Fruit fly (Drosophila melanogaster): ENCODE results near the gene Septin1.

Gene Septin1

dm6 chrX:21345036-21345500 lies 13.0 kb upstream of the Septin1 start, which contains the start of gene dod (continued):
- peak; percentile 58 for TF ChIP-seq Max (GFP tag; optimal IDR thresholded peaks at IDR 0.05)
- no peak for TF ChIP-seq TFAM (GFP tag; optimal IDR thresholded peaks at IDR 0.05)
- TF ChIP-seq cad (GFP tag; optimal IDR thresholded peaks at IDR 0.05) = no peak
- no peak; the same call in 1 of the 2 replicates for TF ChIP-seq Ada2b (GFP tag; IDR thresholded peaks at IDR 0.05)
- peak; percentile 29 for TF ChIP-seq run (tag; optimal IDR thresholded peaks at IDR 0.05)
- TF ChIP-seq Sin3A (optimal IDR thresholded peaks at IDR 0.05) = peak; percentile 68
- TF ChIP-seq D (optimal IDR thresholded peaks at IDR 0.05) = no peak
- TF ChIP-seq D (GFP tag; optimal IDR thresholded peaks at IDR 0.05) = no peak
- peak; percentile 59; the same call in 2 of the 3 replicates for TF ChIP-seq zfh1 (GFP tag; IDR thresholded peaks at IDR 0.05)
- TF ChIP-seq luna (GFP tag; optimal IDR thresholded peaks at IDR 0.05) = no peak
- peak; percentile 38; the same call in 1 of the 2 replicates for TF ChIP-seq chm (GFP tag; IDR thresholded peaks at IDR 0.05)
- no peak for TF ChIP-seq D19B (GFP tag; optimal IDR thresholded peaks at IDR 0.05)
- TF ChIP-seq ewg (GFP tag; optimal IDR thresholded peaks at IDR 0.05) = peak; percentile 15
- TF ChIP-seq CG1647 (GFP tag; optimal IDR thresholded peaks at IDR 0.05) = no peak
- TF ChIP-seq wek (GFP tag; optimal IDR thresholded peaks at IDR 0.05) = peak; percentile 12
- no peak for TF ChIP-seq exex (tag; optimal IDR thresholded peaks at IDR 0.05)
- peak; percentile 87 for TF ChIP-seq onecut (GFP tag; IDR thresholded peaks at IDR 0.05)
- peak; percentile 60 for TF ChIP-seq Drgx (GFP tag; IDR thresholded peaks at IDR 0.05)
- peak; percentile 56 for TF ChIP-seq CG32767 (GFP tag; IDR thresholded peaks at IDR 0.05)
- peak; percentile 7 for TF ChIP-seq CG6683 (GFP tag; optimal IDR thresholded peaks at IDR 0.05)
- TF ChIP-seq CG34376 (GFP tag; optimal IDR thresholded peaks at IDR 0.05) = peak; percentile 54
- no peak; the same call in 2 of the 3 replicates for TF ChIP-seq tgo (GFP tag; IDR thresholded peaks at IDR 0.05)
- TF ChIP-seq Side (GFP tag; optimal IDR thresholded peaks at IDR 0.05) = peak; percentile 20
- TF ChIP-seq Elba2 (GFP tag; optimal IDR thresholded peaks at IDR 0.05) = no peak
- TF ChIP-seq CrebB (tag; optimal IDR thresholded peaks at IDR 0.05) = no peak
- TF ChIP-seq CG3847 (GFP tag; IDR thresholded peaks at IDR 0.05) = peak; percentile 72
- 0 out of 2 replicates have a peak, but pooled peaks have one; percentile 42 for TF ChIP-seq cas (GFP tag; IDR thresholded peaks at IDR 0.05)
- peak; percentile 10 for TF ChIP-seq CG17912 (GFP tag; optimal IDR thresholded peaks at IDR 0.05)
- peak; percentile 74 for TF ChIP-seq phol (tag; optimal IDR thresholded peaks at IDR 0.05)
- TF ChIP-seq CG4360 (GFP tag; IDR thresholded peaks at IDR 0.05) = no peak
- TF ChIP-seq CG18262 (tag; optimal IDR thresholded peaks at IDR 0.05) = peak; percentile 54
- TF ChIP-seq Oaz (GFP tag; IDR thresholded peaks at IDR 0.05) = no peak
- peak; percentile 43 for TF ChIP-seq CG8924 (tag; optimal IDR thresholded peaks at IDR 0.05)
- no peak for TF ChIP-seq Sox100B (GFP tag; optimal IDR thresholded peaks at IDR 0.05)
- TF ChIP-seq HLH54F (GFP tag; optimal IDR thresholded peaks at IDR 0.05) = peak; percentile 35
- TF ChIP-seq Ptx1 (GFP tag; IDR thresholded peaks at IDR 0.05) = peak; percentile 61
- no peak for TF ChIP-seq Blimp-1 (GFP tag; optimal IDR thresholded peaks at IDR 0.05)
- TF ChIP-seq salm (tag; optimal IDR thresholded peaks at IDR 0.05) = no peak
- TF ChIP-seq jumu (GFP tag; optimal IDR thresholded peaks at IDR 0.05) = peak; percentile 46
- TF ChIP-seq CG2199 (GFP tag; IDR thresholded peaks at IDR 0.05) = peak; percentile 45; the same call in 1 of the 3 replicates
- peak; percentile 40; the same call in 1 of the 2 replicates for TF ChIP-seq aop (GFP tag; IDR thresholded peaks at IDR 0.05)
- TF ChIP-seq CG1603 (tag; optimal IDR thresholded peaks at IDR 0.05) = peak; percentile 83
- TF ChIP-seq inv (GFP tag; IDR thresholded peaks at IDR 0.05; ENCODE audit: partially characterized antibody) = peak; percentile 69
- peak; percentile 43 for TF ChIP-seq her (GFP tag; optimal IDR thresholded peaks at IDR 0.05)
- TF ChIP-seq Poxn (GFP tag; IDR thresholded peaks at IDR 0.05) = no peak
- peak; percentile 51; the same call in 2 of the 3 replicates for TF ChIP-seq Doc3 (GFP tag; IDR thresholded peaks at IDR 0.05; ENCODE audit: partially characterized antibody)
- no peak for TF ChIP-seq sqz (GFP tag; optimal IDR thresholded peaks at IDR 0.05)
- TF ChIP-seq CG13775 (GFP tag; optimal IDR thresholded peaks at IDR 0.05) = peak; percentile 42
- peak; percentile 53; the same call in 1 of the 3 replicates for TF ChIP-seq zen2 (GFP tag; IDR thresholded peaks at IDR 0.05; ENCODE audit: partially characterized antibody)
- TF ChIP-seq Bteb2 (GFP tag; optimal IDR thresholded peaks at IDR 0.05) = peak; percentile 15
- TF ChIP-seq CG2875 (GFP tag; optimal IDR thresholded peaks at IDR 0.05) = peak; percentile 10

Data from whole organism, embryonic.